Worm (Caenorhabditis elegans): ENCODE data around the gene R08A2.9.

Gene R08A2.9

ce11 chrV:14716114-14716513 lies 8.1 kb downstream of the R08A2.9 start, which contains the start of gene fbxa-147:
TSS of gene fbxa-147 (plus strand) at chrV:14716499.
- TF ChIP-seq unc-42 (tag; optimal IDR thresholded peaks at IDR 0.05) (no peak), pat-9 (tag; optimal IDR thresholded peaks at IDR 0.05) (no peak), ceh-34 (tag; optimal IDR thresholded peaks at IDR 0.05) (no peak), lim-6 (tag; optimal IDR thresholded peaks at IDR 0.05) (no peak), ceh-2 (tag; optimal IDR thresholded peaks at IDR 0.05) (no peak), syd-9 (tag; optimal IDR thresholded peaks at IDR 0.05) (no peak), unc-3 (GFP tag; conservative IDR thresholded peaks at IDR 0.05) (no peak), unc-3 (tag; optimal IDR thresholded peaks at IDR 0.05) (no peak), pax-1 (tag; optimal IDR thresholded peaks at IDR 0.05) (no peak), hlh-6 (tag; optimal IDR thresholded peaks at IDR 0.05) (no peak), C38D4.7 (GFP tag; optimal IDR thresholded peaks at IDR 0.05) (no peak), sox-4 (tag; optimal IDR thresholded peaks at IDR 0.05) (no peak), odd-2 (tag; optimal IDR thresholded peaks at IDR 0.05) (no peak), ttx-3 (tag; optimal IDR thresholded peaks at IDR 0.05) (no peak), madf-2 (tag; optimal IDR thresholded peaks at IDR 0.05) (no peak), Y22D7AL.16 (tag; optimal IDR thresholded peaks at IDR 0.05) (no peak), ceh-24 (tag; optimal IDR thresholded peaks at IDR 0.05) (no peak), ceh-22 (tag; optimal IDR thresholded peaks at IDR 0.05) (no peak), sox-2 (GFP tag; IDR thresholded peaks at IDR 0.05) (no peak), pros-1 (tag; optimal IDR thresholded peaks at IDR 0.05) (no peak)

ce11 chrV:14719491-14719890 lies 11.4 kb downstream of the R08A2.9 start, which contains the start of gene R08A2.1:
TSS of gene R08A2.1 (minus strand) at chrV:14719591.
- TF ChIP-seq unc-42 (tag; optimal IDR thresholded peaks at IDR 0.05) (no peak), ceh-24 (tag; optimal IDR thresholded peaks at IDR 0.05) (no peak), tbx-7 (tag; optimal IDR thresholded peaks at IDR 0.05) (no peak), ttx-3 (tag; optimal IDR thresholded peaks at IDR 0.05) (no peak), madf-2 (tag; optimal IDR thresholded peaks at IDR 0.05) (no peak), pqm-1 (tag; optimal IDR thresholded peaks at IDR 0.05) (no peak), mec-3 (tag; optimal IDR thresholded peaks at IDR 0.05; ENCODE audit: borderline replicate concordance) (no peak), C38D4.7 (GFP tag; optimal IDR thresholded peaks at IDR 0.05) (no peak), pros-1 (tag; optimal IDR thresholded peaks at IDR 0.05) (no peak)

- no peak for TF ChIP-seq lin-11 (tag; optimal IDR thresholded peaks at IDR 0.05)
- no peak for TF ChIP-seq npax-4 (tag; optimal IDR thresholded peaks at IDR 0.05)
- no peak for TF ChIP-seq F13H6.1 (tag; optimal IDR thresholded peaks at IDR 0.05)
- TF ChIP-seq sox-4 (tag; optimal IDR thresholded peaks at IDR 0.05) = no peak
- no peak for TF ChIP-seq madf-2 (tag; optimal IDR thresholded peaks at IDR 0.05)
- TF ChIP-seq tbx-2 (tag; optimal IDR thresholded peaks at IDR 0.05) = no peak
- TF ChIP-seq eyg-1 (tag; optimal IDR thresholded peaks at IDR 0.05) = no peak
- TF ChIP-seq sox-2 (GFP tag; IDR thresholded peaks at IDR 0.05) = no peak
- TF ChIP-seq Y22D7AL.16 (tag; optimal IDR thresholded peaks at IDR 0.05) = no peak
- TF ChIP-seq hlh-13 (GFP tag; optimal IDR thresholded peaks at IDR 0.05) = no peak
- TF ChIP-seq fkh-10 (GFP tag; optimal IDR thresholded peaks at IDR 0.05) = no peak
- no peak for TF ChIP-seq ceh-22 (tag; optimal IDR thresholded peaks at IDR 0.05)
Observed at ce11 chrV:14723020-14723419, 15.0 kb downstream of the R08A2.9 start, which contains the start of gene R08A2.7. TSS of gene R08A2.7 (plus strand) at chrV:14723320.

ce11 chrV:14725409-14725808 lies 17.4 kb downstream of the R08A2.9 start:
- TF ChIP-seq pag-3 (tag; optimal IDR thresholded peaks at IDR 0.05; ENCODE audit: borderline replicate concordance) = no peak
- no peak for TF ChIP-seq lim-6 (tag; optimal IDR thresholded peaks at IDR 0.05)
- no peak for TF ChIP-seq pha-4 (tag; optimal IDR thresholded peaks at IDR 0.05)
- TF ChIP-seq sdc-2 (tag; optimal IDR thresholded peaks at IDR 0.05) = no peak
- no peak for TF ChIP-seq elt-4 (tag; optimal IDR thresholded peaks at IDR 0.05)
- no peak for TF ChIP-seq ceh-24 (tag; optimal IDR thresholded peaks at IDR 0.05)
- TF ChIP-seq ceh-6 (GFP tag; optimal IDR thresholded peaks at IDR 0.05) = no peak
- TF ChIP-seq T23F11.4 (GFP tag; optimal IDR thresholded peaks at IDR 0.05) = no peak
- no peak for TF ChIP-seq pqm-1 (tag; optimal IDR thresholded peaks at IDR 0.05)
- TF ChIP-seq rnt-1 (tag; optimal IDR thresholded peaks at IDR 0.05) = no peak
- TF ChIP-seq dve-1 (tag; optimal IDR thresholded peaks at IDR 0.05) = no peak
- no peak for TF ChIP-seq pax-1 (tag; optimal IDR thresholded peaks at IDR 0.05)

Data from whole organism, late embryonic.